Fruit fly (Drosophila melanogaster) whole organism, prepupa: ENCODE results near the gene CG34377.

Source experiments
- Blimp-1 ChIP-seq: fragments of 200-800 bp; sonication (Bioruptor generic); optimal IDR thresholded peaks from 3 replicates; lab custom pipeline; 2017; ENCODE audit warnings: missing biosample characterization, missing genetic modification characterization, mild to moderate bottlenecking, moderate library complexity, missing genetic modification reagents
- CG10631 ChIP-seq: fragments of 200-800 bp; sonication (Bioruptor generic); optimal IDR thresholded peaks from 2 replicates; lab custom pipeline; 2016; ENCODE audit warnings: missing biosample characterization, missing genetic modification characterization
- CG10669 ChIP-seq: fragments of 200-800 bp; sonication (Bioruptor generic); optimal IDR thresholded peaks from 3 replicates; lab custom pipeline; 2018; ENCODE audit warnings: missing biosample characterization, mild to moderate bottlenecking, missing genetic modification characterization, moderate library complexity
- CG11294 ChIP-seq: fragments of 200-800 bp; sonication (Bioruptor generic); IDR thresholded peaks from 2 replicates; pipeline ENCODE4 v1.3.6; 2022; ENCODE audit warnings: missing biosample characterization, missing genetic modification characterization
- CG11762 ChIP-seq: fragments of 200-800 bp; sonication (Bioruptor generic); optimal IDR thresholded peaks from 3 replicates; lab custom pipeline; 2016; ENCODE audit warnings: missing biosample characterization, missing genetic modification characterization; ENCODE audit not compliant: insufficient read depth
- CG11902 ChIP-seq: fragments of 200-800 bp; sonication (Bioruptor generic); optimal IDR thresholded peaks from 3 replicates; lab custom pipeline; 2016; ENCODE audit warnings: missing biosample characterization, missing genetic modification characterization
- CG15336 ChIP-seq: fragments of 200-800 bp; sonication (Bioruptor generic); IDR thresholded peaks from 2 replicates; pipeline ENCODE4 v1.3.6; 2022; ENCODE audit warnings: missing biosample characterization, missing genetic modification characterization
- CG1621 ChIP-seq: fragments of 200-800 bp; sonication (Bioruptor generic); optimal IDR thresholded peaks from 3 replicates; lab custom pipeline; 2018; ENCODE audit warnings: missing biosample characterization, mild to moderate bottlenecking, missing genetic modification characterization
- CG16779 ChIP-seq: fragments of 200-800 bp; sonication (Bioruptor generic); optimal IDR thresholded peaks from 3 replicates; lab custom pipeline; 2017; ENCODE audit warnings: missing biosample characterization, mild to moderate bottlenecking, missing genetic modification characterization
- CG3032 ChIP-seq: fragments of 200-800 bp; optimal IDR thresholded peaks from 2 replicates; lab custom pipeline; 2019; ENCODE audit warnings: missing biosample characterization, mild to moderate bottlenecking, missing genetic modification characterization, moderate library complexity
- CG31627 ChIP-seq: fragments of 200-800 bp; sonication (Bioruptor generic); optimal IDR thresholded peaks from 3 replicates; lab custom pipeline; 2016; ENCODE audit warnings: missing biosample characterization, missing genetic modification characterization
- CG32006 ChIP-seq: fragments of 200-800 bp; sonication (Bioruptor generic); optimal IDR thresholded peaks from 3 replicates; lab custom pipeline; 2017; ENCODE audit warnings: missing biosample characterization, mild to moderate bottlenecking, missing genetic modification characterization
- CG34406 ChIP-seq: fragments of 200-800 bp; sonication (Bioruptor generic); optimal IDR thresholded peaks from 3 replicates; lab custom pipeline; 2016; ENCODE audit warnings: missing biosample characterization, missing genetic modification characterization
- CG3919 ChIP-seq: fragments of 200-800 bp; sonication (Bioruptor generic); optimal IDR thresholded peaks from 3 replicates; lab custom pipeline; 2016; ENCODE audit warnings: missing biosample characterization, missing genetic modification characterization
- CG6276 ChIP-seq: fragments of 200-800 bp; sonication (Bioruptor generic); optimal IDR thresholded peaks from 2 replicates; lab custom pipeline; 2017; ENCODE audit warnings: missing biosample characterization, mild to moderate bottlenecking, missing genetic modification characterization
- CG6792 ChIP-seq: fragments of 200-800 bp; sonication (Bioruptor generic); optimal IDR thresholded peaks from 3 replicates; lab custom pipeline; 2016; ENCODE audit warnings: missing biosample characterization, missing genetic modification characterization
- CG6808 ChIP-seq: fragments of 200-800 bp; sonication (Bioruptor generic); optimal IDR thresholded peaks from 3 replicates; lab custom pipeline; 2017; ENCODE audit warnings: missing biosample characterization, missing genetic modification characterization, mild to moderate bottlenecking, moderate library complexity, missing genetic modification reagents
- CG6854 ChIP-seq: fragments of 200-800 bp; sonication (Bioruptor generic); optimal IDR thresholded peaks from 2 replicates; lab custom pipeline; 2017; ENCODE audit warnings: missing biosample characterization, mild to moderate bottlenecking, missing genetic modification characterization
- CG7368 ChIP-seq: fragments of 200-800 bp; sonication (Bioruptor generic); optimal IDR thresholded peaks from 3 replicates; lab custom pipeline; 2016; ENCODE audit warnings: missing biosample characterization, missing genetic modification characterization
- CG8119 ChIP-seq: fragments of 200-800 bp; sonication (Bioruptor generic); IDR thresholded peaks from 3 replicates; pipeline ENCODE4 v1.3.6; 2022; ENCODE audit warnings: missing biosample characterization, missing genetic modification characterization
- CG8319 ChIP-seq: fragments of 200-800 bp; sonication (Bioruptor generic); optimal IDR thresholded peaks from 3 replicates; lab custom pipeline; 2016; ENCODE audit warnings: missing biosample characterization, missing genetic modification characterization
- CG8632 ChIP-seq: fragments of 200-800 bp; sonication (Bioruptor generic); optimal IDR thresholded peaks from 3 replicates; lab custom pipeline; 2016; ENCODE audit warnings: missing biosample characterization, missing genetic modification characterization
- Eip78C ChIP-seq: fragments of 200-800 bp; sonication (Bioruptor generic); peaks from one replicate; lab custom pipeline; 2016; ENCODE audit warnings: missing biosample characterization, missing genetic modification characterization
- Eip93F ChIP-seq: fragments of 200-800 bp; sonication (Bioruptor generic); optimal IDR thresholded peaks from 2 replicates; lab custom pipeline; 2016; ENCODE audit warnings: missing biosample characterization, mild to moderate bottlenecking, missing genetic modification characterization
- Ets21C ChIP-seq: fragments of 200-800 bp; sonication (Bioruptor generic); optimal IDR thresholded peaks from 3 replicates; lab custom pipeline; 2016; ENCODE audit warnings: missing biosample characterization, missing genetic modification characterization
- Ets96B ChIP-seq: fragments of 200-800 bp; optimal IDR thresholded peaks from 2 replicates; lab custom pipeline; 2019; ENCODE audit warnings: missing biosample characterization, mild to moderate bottlenecking, missing genetic modification characterization, moderate library complexity
- Gug ChIP-seq: fragments of 200-800 bp; sonication (Bioruptor generic); IDR thresholded peaks from 2 replicates; pipeline ENCODE4 v1.3.6; 2022; ENCODE audit warnings: missing biosample characterization, missing genetic modification characterization
- Hr38 ChIP-seq: sonication (Bioruptor generic); optimal IDR thresholded peaks from 2 replicates; lab custom pipeline; 2016; ENCODE audit warnings: missing biosample characterization, missing genetic modification characterization
- Hr39 ChIP-seq: fragments of 200-800 bp; sonication (Bioruptor generic); optimal IDR thresholded peaks from 2 replicates; lab custom pipeline; 2016; ENCODE audit warnings: missing biosample characterization, missing genetic modification characterization
- Hr4 ChIP-seq: fragments of 200-800 bp; sonication (Bioruptor generic); optimal IDR thresholded peaks from 3 replicates; lab custom pipeline; 2016; ENCODE audit warnings: missing biosample characterization, missing genetic modification characterization
- Lpt ChIP-seq: fragments of 200-800 bp; sonication (Bioruptor generic); optimal IDR thresholded peaks from 3 replicates; lab custom pipeline; 2016; ENCODE audit warnings: missing biosample characterization, missing genetic modification characterization
- Met ChIP-seq: fragments of 200-800 bp; sonication (Bioruptor generic); optimal IDR thresholded peaks from 3 replicates; lab custom pipeline; 2016; ENCODE audit warnings: missing biosample characterization, missing genetic modification characterization
- OdsH ChIP-seq: fragments of 200-800 bp; sonication (Bioruptor generic); optimal IDR thresholded peaks from 3 replicates; lab custom pipeline; 2016; ENCODE audit warnings: missing biosample characterization, missing genetic modification characterization
- Smox ChIP-seq: fragments of 200-800 bp; sonication (Bioruptor generic); optimal IDR thresholded peaks from 3 replicates; lab custom pipeline; 2016; ENCODE audit warnings: missing biosample characterization, missing genetic modification characterization
- Sox102F ChIP-seq: fragments of 200-800 bp; sonication (Bioruptor generic); optimal IDR thresholded peaks from 2 replicates; lab custom pipeline; 2016; ENCODE audit warnings: missing biosample characterization, mild to moderate bottlenecking, missing genetic modification characterization
- Sox14 ChIP-seq: fragments of 200-800 bp; sonication (Bioruptor generic); optimal IDR thresholded peaks from 3 replicates; lab custom pipeline; 2016; ENCODE audit warnings: missing biosample characterization, missing genetic modification characterization
- Sox15 ChIP-seq: fragments of 200-800 bp; sonication (Bioruptor generic); optimal IDR thresholded peaks from 3 replicates; lab custom pipeline; 2016; ENCODE audit warnings: missing biosample characterization, missing genetic modification characterization
- achi ChIP-seq: fragments of 200-800 bp; sonication (Bioruptor generic); optimal IDR thresholded peaks from 3 replicates; lab custom pipeline; 2016; ENCODE audit warnings: missing biosample characterization, missing genetic modification characterization
- acj6 ChIP-seq: fragments of 200-800 bp; sonication (Bioruptor generic); optimal IDR thresholded peaks from 3 replicates; lab custom pipeline; 2016; ENCODE audit warnings: missing biosample characterization, missing genetic modification characterization
- cyc ChIP-seq: fragments of 200-800 bp; sonication (Bioruptor generic); optimal IDR thresholded peaks from 3 replicates; lab custom pipeline; 2016; ENCODE audit warnings: missing biosample characterization, missing genetic modification characterization
- dac ChIP-seq: fragments of 200-800 bp; sonication (Bioruptor generic); optimal IDR thresholded peaks from 2 replicates; lab custom pipeline; 2017; ENCODE audit warnings: missing biosample characterization, mild to moderate bottlenecking, missing genetic modification characterization
- dsx ChIP-seq: fragments of 200-800 bp; optimal IDR thresholded peaks from 3 replicates; lab custom pipeline; 2019; ENCODE audit warnings: missing biosample characterization, mild to moderate bottlenecking, missing genetic modification characterization, moderate library complexity; ENCODE audit not compliant: poor library complexity, severe bottlenecking
- eg ChIP-seq: fragments of 200-800 bp; sonication (Bioruptor generic); IDR thresholded peaks from 3 replicates; pipeline ENCODE4 v1.3.6; 2022; ENCODE audit warnings: missing biosample characterization, missing genetic modification characterization
- esn ChIP-seq: fragments of 200-800 bp; sonication (Bioruptor generic); optimal IDR thresholded peaks from 2 replicates; lab custom pipeline; 2016; ENCODE audit warnings: missing biosample characterization, mild to moderate bottlenecking, missing genetic modification characterization, moderate library complexity
- fd59A ChIP-seq: fragments of 200-800 bp; sonication (Bioruptor generic); optimal IDR thresholded peaks from 2 replicates; lab custom pipeline; 2017; ENCODE audit warnings: missing biosample characterization, mild to moderate bottlenecking, missing genetic modification characterization, missing genetic modification reagents
- fd85E ChIP-seq: fragments of 200-800 bp; sonication (Bioruptor generic); optimal IDR thresholded peaks from 3 replicates; lab custom pipeline; 2016; ENCODE audit warnings: missing biosample characterization, missing genetic modification characterization
- fkh ChIP-seq: fragments of 200-800 bp; sonication (Bioruptor generic); optimal IDR thresholded peaks from 3 replicates; lab custom pipeline; 2017; ENCODE audit warnings: missing biosample characterization, mild to moderate bottlenecking, missing genetic modification characterization, moderate library complexity
- net ChIP-seq: fragments of 200-800 bp; sonication (Bioruptor generic); optimal IDR thresholded peaks from 3 replicates; lab custom pipeline; 2016; ENCODE audit warnings: missing biosample characterization, missing genetic modification characterization
- salr ChIP-seq, 2 experiments: fragments of 200-800 bp; sonication (Bioruptor generic); optimal IDR thresholded peaks; 3 replicates each; lab custom pipeline; 2016 to 2018; ENCODE audit warnings: missing biosample characterization in 2 of 2, missing genetic modification characterization in 2 of 2, mild to moderate bottlenecking in 1 of 2
- spab ChIP-seq: fragments of 200-800 bp; sonication (Bioruptor generic); optimal IDR thresholded peaks from 2 replicates; lab custom pipeline; 2017; ENCODE audit warnings: missing biosample characterization, mild to moderate bottlenecking, missing genetic modification characterization, missing genetic modification reagents
- ss ChIP-seq, 2 experiments: fragments of 200-800 bp; sonication (Bioruptor generic); optimal IDR thresholded peaks; 2 replicates in 1 of 2; 3 replicates in 1 of 2; lab custom pipeline; 2017 to 2018; ENCODE audit warnings: mild to moderate bottlenecking in 2 of 2, missing biosample characterization in 2 of 2, missing genetic modification characterization in 2 of 2, moderate library complexity in 1 of 2
- vri ChIP-seq: fragments of 200-800 bp; sonication (Bioruptor generic); optimal IDR thresholded peaks from 3 replicates; lab custom pipeline; 2016; ENCODE audit warnings: missing biosample characterization, mild to moderate bottlenecking, missing genetic modification characterization

Gene CG34377

dm6 chr3R:22324736-22325135, 842 bp upstream of the CG34377 start:
- peak; percentile 17 for TF ChIP-seq Lpt (GFP tag; lab: Kevin White, UChicago)
- peak; percentile 43 for TF ChIP-seq esn (GFP tag; lab: Kevin White, UChicago)
- TF ChIP-seq dac (GFP tag; lab: Kevin White, UChicago) = peak; percentile 4
- TF ChIP-seq CG31627 (GFP tag; lab: Kevin White, UChicago) = no peak
- peak; percentile 77 for TF ChIP-seq Ets96B
- TF ChIP-seq acj6 = peak; percentile 66
- peak; percentile 77 for TF ChIP-seq CG32006 (GFP tag; lab: Kevin White, UChicago)
- TF ChIP-seq CG8319 = peak; percentile 21
- 0 out of 3 replicates have a peak, but pooled peaks have one; percentile 51 for TF ChIP-seq eg
- no peak for TF ChIP-seq Ets21C (GFP tag; lab: Kevin White, UChicago)
- peak; percentile 44 for TF ChIP-seq Hr4
- peak; percentile 83 for TF ChIP-seq Eip78C (GFP tag; lab: Kevin White, UChicago)
- peak; percentile 63 for TF ChIP-seq CG6808 (GFP tag; lab: Kevin White, UChicago)
- peak; percentile 66 for TF ChIP-seq CG8119 (GFP tag; lab: Robert Waterston, UW)
- TF ChIP-seq Sox15 (GFP tag; lab: Kevin White, UChicago) = peak; percentile 11
- TF ChIP-seq achi = peak; percentile 72
- peak; percentile 73 for TF ChIP-seq CG15336 (GFP tag; lab: Robert Waterston, UW)
- TF ChIP-seq CG3919 (GFP tag; lab: Kevin White, UChicago) = peak; percentile 72
- peak in 1 of 2 experiments; percentile 74 for TF ChIP-seq ss (GFP tag; optimal IDR thresholded peaks at IDR 0.05; lab: Kevin White, UChicago)
- TF ChIP-seq Blimp-1 (GFP tag; lab: Kevin White, UChicago) = no peak
- TF ChIP-seq CG8632 (GFP tag; lab: Kevin White, UChicago) = peak; percentile 60
- TF ChIP-seq Sox102F (GFP tag; lab: Kevin White, UChicago) = no peak
- TF ChIP-seq CG11902 (GFP tag; lab: Kevin White, UChicago) = no peak
- peak; percentile 35 to 39 for TF ChIP-seq salr (GFP tag; optimal IDR thresholded peaks at IDR 0.05; lab: Kevin White, UChicago)
- no peak for TF ChIP-seq vri (GFP tag; lab: Kevin White, UChicago)
- TF ChIP-seq CG6854 (GFP tag; lab: Kevin White, UChicago) = no peak
- peak; percentile 41 for TF ChIP-seq fd59A
- no peak for TF ChIP-seq cyc (GFP tag; lab: Kevin White, UChicago)
- TF ChIP-seq dsx (GFP tag; lab: Kevin White, UChicago) = peak; percentile 69
- peak; percentile 18 for TF ChIP-seq CG11762 (GFP tag; lab: Kevin White, UChicago)
- TF ChIP-seq spab (GFP tag; lab: Kevin White, UChicago) = peak; percentile 65
- TF ChIP-seq Gug (GFP tag; lab: Robert Waterston, UW) = peak; percentile 16; the same call in 1 of the 2 replicates
- 0 out of 2 replicates have a peak, but pooled peaks have one; percentile 43 for TF ChIP-seq CG11294 (GFP tag; lab: Robert Waterston, UW)
- TF ChIP-seq Hr39 (GFP tag; lab: Kevin White, UChicago) = peak; percentile 6
- TF ChIP-seq CG16779 = peak; percentile 52
- TF ChIP-seq CG1621 (tag; lab: Kevin White, UChicago) = peak; percentile 66
- TF ChIP-seq OdsH (GFP tag; lab: Kevin White, UChicago) = peak; percentile 70
- no peak for TF ChIP-seq Hr38 (GFP tag; lab: Kevin White, UChicago)
- TF ChIP-seq CG6792 (GFP tag; lab: Kevin White, UChicago) = peak; percentile 56
- TF ChIP-seq Eip93F = no peak
- TF ChIP-seq fd85E (GFP tag; lab: Kevin White, UChicago) = no peak
- TF ChIP-seq CG34406 (GFP tag; lab: Kevin White, UChicago) = peak; percentile 68
- peak; percentile 71 for TF ChIP-seq net (GFP tag; lab: Kevin White, UChicago)
- peak; percentile 20 for TF ChIP-seq Smox (GFP tag; lab: Kevin White, UChicago)
- TF ChIP-seq Met (GFP tag; lab: Kevin White, UChicago) = peak; percentile 0
- TF ChIP-seq CG7368 (GFP tag; lab: Kevin White, UChicago) = peak; percentile 37
- TF ChIP-seq Sox14 (GFP tag; lab: Kevin White, UChicago) = peak; percentile 33
- peak; percentile 77 for TF ChIP-seq CG3032 (tag; lab: Kevin White, UChicago)
- peak; percentile 66 for TF ChIP-seq CG10669 (GFP tag; lab: Kevin White, UChicago)
- TF ChIP-seq CG6276 (GFP tag; lab: Kevin White, UChicago) = peak; percentile 63
- no peak for TF ChIP-seq fkh (GFP tag; lab: Kevin White, UChicago)
- TF ChIP-seq CG10631 (GFP tag; lab: Kevin White, UChicago) = peak; percentile 79
